Worm (Caenorhabditis elegans) whole organism, mixed stage, embryonic: Measurements from ENCODE around the gene hmgr-1.

Experiments used
- bed-3 ChIP-seq: fragments of 200-800 bp; sonication (Bioruptor generic); optimal IDR thresholded peaks from 3 replicates; lab custom pipeline; 2018; ENCODE audit warnings: mild to moderate bottlenecking, missing genetic modification characterization, moderate library complexity, missing compliant biosample characterization
- nhr-76 ChIP-seq: sonication (generic microtip); optimal IDR thresholded peaks from 2 replicates; lab custom pipeline; 2017; ENCODE audit warnings: missing biosample characterization, missing genetic modification characterization
- unc-62 ChIP-seq: fragments of 150-350 bp; optimal IDR thresholded peaks from 2 replicates; lab custom pipeline; 2014; ENCODE audit warnings: missing biosample characterization, missing genetic modification reagents, missing genetic modification characterization

DNA sequence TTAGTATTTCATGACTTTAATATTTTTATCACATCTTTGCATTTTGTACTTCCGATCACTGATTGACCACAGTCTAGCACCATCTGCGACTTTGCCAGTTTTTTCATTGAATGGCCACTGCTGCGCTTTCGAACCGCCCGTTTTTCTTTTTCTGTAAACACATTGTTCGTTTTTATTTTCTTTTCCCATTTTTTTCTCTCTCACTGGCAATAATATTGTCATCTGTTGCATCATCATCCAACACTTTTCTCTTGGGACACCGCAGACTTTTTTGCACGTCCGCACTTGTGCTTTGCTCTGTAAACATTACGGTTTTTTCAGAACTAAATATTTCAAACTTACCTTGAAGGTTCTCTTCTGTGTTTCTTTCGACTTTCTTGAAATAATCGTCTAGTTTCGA is 671 bp upstream of the hmgr-1 start:
- TF ChIP-seq nhr-76 (tag; lab: Kevin White, UChicago) (no peak), unc-62 (GFP tag; lab: Kevin White, UChicago) (no peak), bed-3 (GFP tag; lab: Kevin White, UChicago) (no peak)
